Worm (Caenorhabditis elegans): ENCODE data around the gene C55B6.4.
A peak's percentile ranks its signal among the peaks of the same experiment; 100 is the strongest.

ce11 chrX:7230877-7231276, 43.4 kb upstream of the C55B6.4 start:
- no peak for TF ChIP-seq klf-2 (GFP tag; conservative IDR thresholded peaks at IDR 0.05)
- no peak for TF ChIP-seq ref-1 (GFP tag; conservative IDR thresholded peaks at IDR 0.05)
- TF ChIP-seq tab-1 (GFP tag; IDR thresholded peaks at IDR 0.05), result no peak
- TF ChIP-seq cog-1 (tag; optimal IDR thresholded peaks at IDR 0.05), result no peak
- no peak for TF ChIP-seq ztf-29 (GFP tag; IDR thresholded peaks at IDR 0.05)
- TF ChIP-seq flt-1 (GFP tag; IDR thresholded peaks at IDR 0.05), result 0 out of 2 replicates have a peak, but pooled peaks have one; percentile 23
- no peak for TF ChIP-seq T22C8.4 (GFP tag; IDR thresholded peaks at IDR 0.05)
- no peak for TF ChIP-seq ztf-23 (GFP tag; IDR thresholded peaks at IDR 0.05)
- TF ChIP-seq med-1 (GFP tag; optimal IDR thresholded peaks at IDR 0.05; ENCODE audit: insufficient read depth), result no peak
